Worm (Caenorhabditis elegans) whole organism, young adult: ENCODE results near the gene nhr-48.
A peak's percentile ranks its signal among the peaks of the same experiment; 100 is the strongest.

Experiments used
- B0261.1 ChIP-seq: sonication (generic microtip); optimal IDR thresholded peaks from 2 replicates; lab custom pipeline; 2016; ENCODE audit warnings: mild to moderate bottlenecking, missing genetic modification characterization, moderate library complexity, missing compliant biosample characterization
- F23B12.7 ChIP-seq: sonication (generic microtip); optimal IDR thresholded peaks from 2 replicates; lab custom pipeline; 2017; ENCODE audit warnings: missing genetic modification characterization, mild to moderate bottlenecking, missing compliant biosample characterization, antibody characterized with exemption, moderate library complexity; ENCODE audit not compliant: insufficient read depth
- F33H1.4 ChIP-seq: fragments of 200-800 bp; sonication (Bioruptor generic); IDR thresholded peaks from 2 replicates; pipeline ENCODE4 v1.3.6; 2022; ENCODE audit warnings: missing genetic modification reagents, missing genetic modification characterization, missing compliant biosample characterization
- F37B4.10 ChIP-seq: fragments of 200-800 bp; sonication (Bioruptor generic); IDR thresholded peaks from 2 replicates; pipeline ENCODE4 v1.3.6; 2022; ENCODE audit warnings: missing genetic modification characterization, missing compliant biosample characterization
- F52B5.7 ChIP-seq: sonication (generic microtip); optimal IDR thresholded peaks from 2 replicates; lab custom pipeline; 2016; ENCODE audit warnings: mild to moderate bottlenecking, missing genetic modification characterization, missing compliant biosample characterization
- F57A8.1 ChIP-seq: fragments of 200-800 bp; sonication (Bioruptor generic); optimal IDR thresholded peaks from 2 replicates; lab custom pipeline; 2018; ENCODE audit warnings: mild to moderate bottlenecking, missing genetic modification characterization, moderate library complexity, missing compliant biosample characterization
- F57C9.4 ChIP-seq: sonication (generic microtip); optimal IDR thresholded peaks from 2 replicates; lab custom pipeline; 2017; ENCODE audit warnings: mild to moderate bottlenecking, missing genetic modification characterization, missing compliant biosample characterization
- T07F8.4 ChIP-seq: sonication (generic microtip); optimal IDR thresholded peaks from 2 replicates; lab custom pipeline; 2016; ENCODE audit warnings: mild to moderate bottlenecking, missing genetic modification characterization, moderate library complexity, missing compliant biosample characterization
- ZK185.1 ChIP-seq: sonication (generic microtip); optimal IDR thresholded peaks from 2 replicates; lab custom pipeline; 2016; ENCODE audit warnings: mild to moderate bottlenecking, missing genetic modification characterization, missing compliant biosample characterization; ENCODE audit not compliant: poor library complexity, severe bottlenecking
- attf-6 ChIP-seq: fragments of 200-800 bp; sonication (Bioruptor generic); IDR thresholded peaks from 2 replicates; pipeline ENCODE4 v1.3.6; 2022; ENCODE audit warnings: missing genetic modification reagents, missing genetic modification characterization, missing compliant biosample characterization
- cebp-1 ChIP-seq, 2 experiments: fragments of 200-800 bp in 1 of 2; sonication (Bioruptor generic) in 1 of 2; sonication (generic microtip) in 1 of 2; IDR thresholded peaks in 1 of 2; optimal IDR thresholded peaks in 1 of 2; 2 replicates each; pipeline versions ENCODE4 v1.3.6 to Lab custom; 2017 to 2022; ENCODE audit warnings: missing compliant biosample characterization in 2 of 2, missing genetic modification characterization in 2 of 2, mild to moderate bottlenecking in 1 of 2, missing genetic modification reagents in 1 of 2, moderate library complexity in 1 of 2
- ceh-27 ChIP-seq: fragments of 200-800 bp; sonication (Bioruptor generic); optimal IDR thresholded peaks from 2 replicates; lab custom pipeline; 2018; ENCODE audit warnings: mild to moderate bottlenecking, missing genetic modification characterization, moderate library complexity, missing compliant biosample characterization
- ceh-40 ChIP-seq: fragments of 200-800 bp; sonication (Bioruptor generic); IDR thresholded peaks from 2 replicates; pipeline ENCODE4 v1.3.6; 2022; ENCODE audit warnings: missing genetic modification characterization, missing compliant biosample characterization
- ceh-91 ChIP-seq: fragments of 200-800 bp; sonication (Bioruptor generic); IDR thresholded peaks from 2 replicates; pipeline ENCODE4 v1.3.6; 2022; ENCODE audit warnings: missing genetic modification reagents, missing genetic modification characterization, missing compliant biosample characterization
- dpff-1 ChIP-seq: sonication (generic microtip); optimal IDR thresholded peaks from 2 replicates; lab custom pipeline; 2017; ENCODE audit warnings: mild to moderate bottlenecking, missing genetic modification characterization, missing compliant biosample characterization
- efl-1 ChIP-seq: fragments of 150-350 bp; optimal IDR thresholded peaks from 2 replicates; lab custom pipeline; 2014; ENCODE audit warnings: missing biosample characterization, missing genetic modification reagents, missing genetic modification characterization
- egl-18 ChIP-seq: fragments of 200-800 bp; sonication (Bioruptor generic); IDR thresholded peaks from 2 replicates; pipeline ENCODE4 v1.3.6; 2022; ENCODE audit warnings: missing genetic modification reagents, missing genetic modification characterization, missing compliant biosample characterization
- egl-44 ChIP-seq: fragments of 200-800 bp; sonication (Bioruptor generic); IDR thresholded peaks from 2 replicates; pipeline ENCODE4 v1.3.6; 2022; ENCODE audit warnings: missing genetic modification reagents, missing genetic modification characterization, missing compliant biosample characterization
- gei-17 ChIP-seq: fragments of 200-800 bp; sonication (Bioruptor generic); optimal IDR thresholded peaks from 2 replicates; lab custom pipeline; 2018; ENCODE audit warnings: mild to moderate bottlenecking, missing genetic modification characterization, missing compliant biosample characterization
- hlh-26 ChIP-seq: fragments of 200-800 bp; sonication (Bioruptor generic); conservative IDR thresholded peaks from 2 replicates; pipeline ENCODE4 v1.3.6; 2022; ENCODE audit warnings: missing genetic modification reagents, missing genetic modification characterization, missing compliant biosample characterization
- hmg-1.2 ChIP-seq: fragments of 200-800 bp; sonication (Bioruptor generic); IDR thresholded peaks from 2 replicates; pipeline ENCODE4 v1.3.6; 2022; ENCODE audit warnings: missing genetic modification reagents, missing genetic modification characterization, missing compliant biosample characterization
- let-607 ChIP-seq, 2 experiments: fragments of 200-800 bp in 1 of 2; sonication (Bioruptor generic) in 1 of 2; sonication (generic microtip) in 1 of 2; optimal IDR thresholded peaks; 2 replicates each; lab custom pipeline; 2016 to 2018; ENCODE audit warnings: mild to moderate bottlenecking in 2 of 2, missing compliant biosample characterization in 2 of 2, missing genetic modification characterization in 2 of 2, moderate library complexity in 2 of 2, missing genotype in 1 of 2
- lin-26 ChIP-seq: fragments of 200-800 bp; sonication (Bioruptor generic); IDR thresholded peaks from 2 replicates; pipeline ENCODE4 v1.3.6; 2022; ENCODE audit warnings: missing genetic modification reagents, missing genetic modification characterization, missing compliant biosample characterization
- lin-35 ChIP-seq, 3 experiments: fragments of 150-350 bp in 2 of 3; sonication (generic microtip) in 1 of 3; optimal IDR thresholded peaks; 2 replicates each; lab custom pipeline; 2014 to 2018; ENCODE audit warnings: missing biosample characterization in 3 of 3, missing genetic modification characterization in 3 of 3, missing genetic modification reagents in 3 of 3
- lir-1 ChIP-seq: fragments of 200-800 bp; sonication (Bioruptor generic); conservative IDR thresholded peaks from 2 replicates; pipeline ENCODE4 v1.3.6; 2022; ENCODE audit warnings: missing genetic modification reagents, missing genetic modification characterization, missing compliant biosample characterization
- lsy-27 ChIP-seq: sonication (generic microtip); optimal IDR thresholded peaks from 2 replicates; lab custom pipeline; 2017; ENCODE audit warnings: missing genetic modification characterization, mild to moderate bottlenecking, missing compliant biosample characterization, antibody characterized with exemption, missing genotype, borderline replicate concordance; ENCODE audit not compliant: insufficient read depth
- madf-6 ChIP-seq: fragments of 200-800 bp; sonication (Bioruptor generic); IDR thresholded peaks from 2 replicates; pipeline ENCODE4 v1.3.6; 2022; ENCODE audit warnings: missing genetic modification reagents, missing genetic modification characterization, missing compliant biosample characterization
- madf-8 ChIP-seq: fragments of 200-800 bp; sonication (Bioruptor generic); conservative IDR thresholded peaks from 2 replicates; pipeline ENCODE4 v1.3.6; 2022; ENCODE audit warnings: missing genetic modification reagents, missing genetic modification characterization, missing compliant biosample characterization
- mel-28 ChIP-seq: sonication (generic microtip); optimal IDR thresholded peaks from 2 replicates; lab custom pipeline; 2016; ENCODE audit warnings: borderline replicate concordance, mild to moderate bottlenecking, missing genetic modification characterization, missing compliant biosample characterization
- nfya-1 ChIP-seq: sonication (generic microtip); optimal IDR thresholded peaks from 2 replicates; lab custom pipeline; 2017; ENCODE audit warnings: antibody characterized with exemption, missing compliant biosample characterization, missing genetic modification characterization, borderline replicate concordance; ENCODE audit not compliant: insufficient read depth
- nhr-120 ChIP-seq: fragments of 200-800 bp; sonication (Bioruptor generic); IDR thresholded peaks from 2 replicates; pipeline ENCODE4 v1.3.6; 2022; ENCODE audit warnings: missing genetic modification characterization, missing compliant biosample characterization
- nhr-27 ChIP-seq: fragments of 200-800 bp; sonication (Bioruptor generic); optimal IDR thresholded peaks from 2 replicates; lab custom pipeline; 2018; ENCODE audit warnings: mild to moderate bottlenecking, missing genetic modification characterization, moderate library complexity, missing compliant biosample characterization
- nhr-90 ChIP-seq: sonication (generic microtip); optimal IDR thresholded peaks from 2 replicates; lab custom pipeline; 2016; ENCODE audit warnings: missing genotype, mild to moderate bottlenecking, missing genetic modification characterization, missing compliant biosample characterization
- pbrm-1 ChIP-seq: fragments of 200-800 bp; sonication (Bioruptor generic); IDR thresholded peaks from 2 replicates; pipeline ENCODE4 v1.3.6; 2022; ENCODE audit warnings: missing genetic modification reagents, missing genetic modification characterization, missing compliant biosample characterization
- rec-8 ChIP-seq, 2 experiments: sonication (generic microtip); optimal IDR thresholded peaks; 2 replicates each; lab custom pipeline; 2016; ENCODE audit warnings: mild to moderate bottlenecking in 2 of 2, missing genetic modification characterization in 2 of 2, missing genetic modification reagents in 2 of 2, missing genotype in 2 of 2, missing biosample characterization in 1 of 2, missing compliant biosample characterization in 1 of 2, moderate library complexity in 1 of 2
- repo-1 ChIP-seq: sonication (generic microtip); optimal IDR thresholded peaks from 2 replicates; lab custom pipeline; 2017; ENCODE audit warnings: mild to moderate bottlenecking, missing genetic modification characterization, missing compliant biosample characterization
- rpc-1 ChIP-seq, 2 experiments: fragments of 150-350 bp in 1 of 2; sonication (generic microtip) in 1 of 2; optimal IDR thresholded peaks; 2 replicates each; lab custom pipeline; 2014 to 2018; ENCODE audit warnings: missing biosample characterization in 1 of 2, missing genetic modification characterization in 1 of 2, missing genetic modification reagents in 1 of 2, missing genotype in 1 of 2
- sea-2 ChIP-seq: fragments of 200-800 bp; sonication (Bioruptor generic); IDR thresholded peaks from 2 replicates; pipeline ENCODE4 v1.3.6; 2022; ENCODE audit warnings: missing genetic modification characterization, missing compliant biosample characterization
- snpc-1.1 ChIP-seq: sonication (generic microtip); optimal IDR thresholded peaks from 2 replicates; lab custom pipeline; 2017; ENCODE audit warnings: missing genetic modification characterization, mild to moderate bottlenecking, missing compliant biosample characterization, antibody characterized with exemption, moderate library complexity, missing genotype, missing genetic modification reagents; ENCODE audit not compliant: insufficient read depth
- snpc-1.3 ChIP-seq: sonication (generic microtip); optimal IDR thresholded peaks from 2 replicates; lab custom pipeline; 2017; ENCODE audit warnings: missing genetic modification characterization, mild to moderate bottlenecking, missing compliant biosample characterization, antibody characterized with exemption, moderate library complexity, missing genotype, missing genetic modification reagents; ENCODE audit not compliant: insufficient read depth
- snpc-4 ChIP-seq, 5 experiments: fragments of 150-350 bp in 1 of 5; sonication (generic microtip) in 4 of 5; optimal IDR thresholded peaks; 2 replicates each; lab custom pipeline; 2014 to 2018; ENCODE audit warnings: missing genetic modification characterization in 5 of 5, missing biosample characterization in 3 of 5, antibody characterized with exemption in 2 of 5, mild to moderate bottlenecking in 2 of 5, missing compliant biosample characterization in 2 of 5, missing genotype in 2 of 5, moderate library complexity in 2 of 5, missing genetic modification reagents in 1 of 5
- sptf-2 ChIP-seq: fragments of 200-800 bp; sonication (Bioruptor generic); optimal IDR thresholded peaks from 2 replicates; lab custom pipeline; 2018; ENCODE audit warnings: mild to moderate bottlenecking, missing genetic modification characterization, missing compliant biosample characterization
- zfh-2 ChIP-seq: fragments of 200-800 bp; sonication (Bioruptor generic); conservative IDR thresholded peaks from 2 replicates; pipeline ENCODE4 v1.3.6; 2022; ENCODE audit warnings: missing genetic modification reagents, missing genetic modification characterization, missing compliant biosample characterization
- ztf-28 ChIP-seq: fragments of 200-800 bp; sonication (Bioruptor generic); IDR thresholded peaks from 2 replicates; pipeline ENCODE4 v1.3.6; 2022; ENCODE audit warnings: missing genetic modification reagents, missing genetic modification characterization, missing compliant biosample characterization
- ztf-3 ChIP-seq: fragments of 200-800 bp; sonication (Bioruptor generic); optimal IDR thresholded peaks from 2 replicates; lab custom pipeline; 2018; ENCODE audit warnings: mild to moderate bottlenecking, missing genetic modification characterization, missing compliant biosample characterization

nhr-48 gene

ce11 chrX:15751245-15751644 lies 43.2 kb downstream of the nhr-48 start (continued):
- TF ChIP-seq ceh-40 (GFP tag; lab: Robert Waterston, UW) (no peak), madf-6 (GFP tag; lab: Robert Waterston, UW) (no peak), B0261.1 (tag; lab: Kevin White, UChicago) (peak; percentile 55), nhr-27 (tag; lab: Kevin White, UChicago) (no peak), hlh-26 (GFP tag; lab: Robert Waterston, UW) (no peak), ztf-28 (GFP tag; lab: Robert Waterston, UW) (no peak), nhr-90 (tag; lab: Kevin White, UChicago) (no peak), gei-17 (GFP tag; lab: Kevin White, UChicago) (no peak), mel-28 (tag; lab: Kevin White, UChicago) (no peak), snpc-1.3 (no peak), ZK185.1 (tag; lab: Kevin White, UChicago) (no peak), F37B4.10 (GFP tag; lab: Robert Waterston, UW) (no peak), cebp-1 (GFP tag; IDR thresholded peaks at IDR 0.05; lab: Robert Waterston, UW) (no peak), cebp-1 (tag; optimal IDR thresholded peaks at IDR 0.05; lab: Kevin White, UChicago) (no peak), efl-1 (no peak), repo-1 (no peak), F57C9.4 (tag; lab: Kevin White, UChicago) (no peak), F57A8.1 (GFP tag; lab: Kevin White, UChicago) (no peak), egl-18 (no peak), F23B12.7 (tag; lab: Kevin White, UChicago) (no peak), attf-6 (GFP tag; lab: Robert Waterston, UW) (0 out of 2 replicates have a peak, but pooled peaks have one; percentile 31), F33H1.4 (GFP tag; lab: Robert Waterston, UW) (no peak), sptf-2 (no peak), nfya-1 (tag; lab: Kevin White, UChicago) (no peak), let-607 (tag; optimal IDR thresholded peaks at IDR 0.05; lab: Kevin White, UChicago) (no peak), dpff-1 (tag; lab: Kevin White, UChicago) (no peak), snpc-1.1 (tag; lab: Kevin White, UChicago) (peak; percentile 8), madf-8 (GFP tag; lab: Robert Waterston, UW) (no peak), ceh-27 (GFP tag; lab: Kevin White, UChicago) (no peak), ceh-91 (GFP tag; lab: Robert Waterston, UW) (no peak), T07F8.4 (tag; lab: Kevin White, UChicago) (no peak), lin-26 (GFP tag; lab: Robert Waterston, UW) (peak; percentile 77), nhr-120 (no peak), lin-35 (GFP tag; optimal IDR thresholded peaks at IDR 0.05; lab: Kevin White, UChicago) (no peak), pbrm-1 (GFP tag; lab: Robert Waterston, UW) (peak; percentile 45; the same call in 1 of the 2 replicates), rec-8 (tag; optimal IDR thresholded peaks at IDR 0.05; lab: Kevin White, UChicago) (no peak), sea-2 (GFP tag; lab: Robert Waterston, UW) (no peak), zfh-2 (no peak), rpc-1 (optimal IDR thresholded peaks at IDR 0.05; lab: Kevin White, UChicago) (peak; percentile 46), rpc-1 (tag; optimal IDR thresholded peaks at IDR 0.05; lab: Kevin White, UChicago) (peak; percentile 75), hmg-1.2 (GFP tag; lab: Robert Waterston, UW) (no peak), lir-1 (GFP tag; lab: Robert Waterston, UW) (no peak), snpc-4 (GFP tag; optimal IDR thresholded peaks at IDR 0.05; lab: Kevin White, UChicago) (peak; percentile 26), snpc-4 (tag; optimal IDR thresholded peaks at IDR 0.05; lab: Kevin White, UChicago) (peak in 2 of 4 experiments; percentile 15 to 65), ztf-3 (GFP tag; lab: Kevin White, UChicago) (no peak), egl-44 (GFP tag; lab: Robert Waterston, UW) (no peak), F52B5.7 (tag; lab: Kevin White, UChicago) (no peak), lsy-27 (tag; lab: Kevin White, UChicago) (no peak)
